Fruit fly (Drosophila melanogaster): ENCODE data around the gene CG7272.

DNA sequence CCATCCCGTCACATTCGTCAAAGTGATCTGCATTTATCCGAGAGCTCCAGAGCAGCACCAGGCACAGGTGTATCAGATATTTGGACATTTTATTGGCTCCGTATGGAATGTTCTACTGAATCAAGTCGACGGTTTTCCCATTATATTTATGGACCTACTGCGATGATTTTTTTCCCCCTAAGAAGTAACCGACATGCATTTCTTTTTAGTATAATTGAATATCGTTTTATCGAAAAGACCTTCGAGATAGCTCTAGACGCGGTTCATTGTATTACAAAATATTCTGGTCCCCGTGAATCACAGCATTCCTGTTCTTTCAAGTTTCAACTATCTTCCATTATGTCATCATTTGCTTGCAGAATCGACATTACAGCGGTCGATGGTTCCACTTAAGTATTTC, 28.4 kb downstream of the CG7272 start, which contains the start of gene obst-H:
- TF ChIP-seq CG31627 (GFP tag; optimal IDR thresholded peaks at IDR 0.05), result no peak
- TF ChIP-seq Hr39 (GFP tag; optimal IDR thresholded peaks at IDR 0.05), result no peak
- TF ChIP-seq Gug (GFP tag; IDR thresholded peaks at IDR 0.05), result no peak
